Worm (Caenorhabditis elegans): ENCODE results near the gene T25B9.3.

DNA sequence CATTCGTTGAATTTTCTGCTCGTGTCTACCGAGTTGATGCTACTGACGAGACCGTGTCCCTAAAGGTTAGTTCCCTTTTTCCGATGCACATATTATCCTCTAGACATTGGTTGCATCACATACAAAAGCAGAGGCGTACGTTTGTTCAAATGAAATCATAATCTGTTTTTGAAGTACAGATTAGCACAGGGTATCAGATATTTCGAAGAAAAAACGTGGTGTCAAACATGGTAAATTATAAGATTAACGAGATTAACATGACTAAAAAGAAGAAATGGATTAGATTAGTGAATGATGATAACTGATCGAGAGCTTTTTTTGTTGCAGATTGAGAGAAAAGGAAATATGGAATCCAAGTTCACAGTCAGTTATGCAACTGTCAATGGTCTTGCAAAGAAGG lies 25.7 kb upstream of the T25B9.3 start:
- no peak for TF ChIP-seq ceh-82 (tag; optimal IDR thresholded peaks at IDR 0.05)
- TF ChIP-seq Y105C5A.15 (GFP tag; IDR thresholded peaks at IDR 0.05): no peak
- TF ChIP-seq nhr-111 (GFP tag; optimal IDR thresholded peaks at IDR 0.05): no peak
- no peak for TF ChIP-seq mdl-1 (tag; optimal IDR thresholded peaks at IDR 0.05)
- no peak for TF ChIP-seq egl-27 (tag; optimal IDR thresholded peaks at IDR 0.05)
- no peak for TF ChIP-seq mep-1 (tag; optimal IDR thresholded peaks at IDR 0.05)
